Fruit fly (Drosophila melanogaster) ovary, adult (tissue): ENCODE results near the gene UQCR-11.

Source experiments
- CG17801 ChIP-seq: fragments of 200-800 bp; optimal IDR thresholded peaks from 2 replicates; lab custom pipeline; 2019; ENCODE audit warnings: missing biosample characterization, mild to moderate bottlenecking, missing genetic modification characterization, moderate library complexity; ENCODE audit not compliant: partially characterized antibody

The UQCR-11 gene

dm6 chr3L:25120499-25121101 lies at the start of gene UQCR-11:
UQCR-11 (plus strand) TSS chr3L:25120709.
- TF ChIP-seq CG17801 (GFP tag; lab: Kevin White, UChicago) = no peak

dm6 chr3L:25107294-25107693 lies 13.2 kb upstream of the UQCR-11 start, which contains the start of gene Set1:
Set1 (plus strand) TSS chr3L:25107594.
- TF ChIP-seq CG17801 (GFP tag; lab: Kevin White, UChicago) = no peak

- no peak for TF ChIP-seq CG17801 (GFP tag; lab: Kevin White, UChicago)
Measured at dm6 chr3L:25107768-25108167, 12.7 kb upstream of the UQCR-11 start.

- no peak for TF ChIP-seq CG17801 (GFP tag; lab: Kevin White, UChicago)
Measured at dm6 chr3L:25108721-25109120, 11.8 kb upstream of the UQCR-11 start.

- TF ChIP-seq CG17801 (GFP tag; lab: Kevin White, UChicago) = no peak
Measured at dm6 chr3L:25115899-25116298, 4.6 kb upstream of the UQCR-11 start, which contains the start of gene MED21. MED21 (minus strand) TSS chr3L:25115946.

- TF ChIP-seq CG17801 (GFP tag; lab: Kevin White, UChicago) = no peak
Measured at dm6 chr3L:25121183-25121860, 813 bp downstream of the UQCR-11 start.

DNA sequence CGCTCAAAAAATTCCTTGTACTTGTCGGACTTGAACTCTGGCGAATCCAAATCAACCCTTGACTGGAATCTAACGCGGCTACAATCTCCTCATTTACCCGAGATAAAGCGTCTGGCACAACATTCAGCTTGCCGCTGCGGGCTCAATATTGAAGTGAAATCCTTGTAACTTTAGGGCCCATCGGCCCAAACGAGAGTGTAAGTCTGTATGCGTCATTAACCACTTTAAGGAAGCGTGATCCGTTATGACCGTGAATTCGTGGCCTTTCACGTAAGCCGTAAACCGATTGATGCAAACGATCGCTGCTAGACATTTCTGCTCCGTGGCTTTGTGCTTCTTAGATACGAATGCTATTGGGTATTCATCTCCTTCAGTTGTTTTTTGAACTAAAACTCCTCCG lies 29.7 kb downstream of the UQCR-11 start:
- TF ChIP-seq CG17801 (GFP tag; lab: Kevin White, UChicago) = no peak
